Worm (Caenorhabditis elegans) whole organism, mixed stage, embryonic: ENCODE data around the gene flp-21.

Experiments
- M03D4.4 ChIP-seq: sonication (generic microtip); optimal IDR thresholded peaks from 2 replicates; lab custom pipeline; 2017; ENCODE audit warnings: mild to moderate bottlenecking, missing genetic modification characterization, missing compliant biosample characterization
- bed-3 ChIP-seq: fragments of 200-800 bp; sonication (Bioruptor generic); optimal IDR thresholded peaks from 3 replicates; lab custom pipeline; 2018; ENCODE audit warnings: mild to moderate bottlenecking, missing genetic modification characterization, moderate library complexity, missing compliant biosample characterization
- blmp-1 ChIP-seq: fragments of 150-350 bp; optimal IDR thresholded peaks from 2 replicates; lab custom pipeline; 2014; ENCODE audit warnings: missing biosample characterization, missing genetic modification characterization
- ceh-39 ChIP-seq: fragments of 150-350 bp; optimal IDR thresholded peaks from 2 replicates; lab custom pipeline; 2014; ENCODE audit warnings: missing biosample characterization, missing genetic modification characterization
- ceh-43 ChIP-seq: fragments of 200-800 bp; sonication (Bioruptor generic); optimal IDR thresholded peaks from 2 replicates; lab custom pipeline; 2018; ENCODE audit warnings: mild to moderate bottlenecking, missing genetic modification characterization, moderate library complexity, missing compliant biosample characterization
- ceh-83 ChIP-seq: fragments of 200-800 bp; sonication (Bioruptor generic); optimal IDR thresholded peaks from 2 replicates; lab custom pipeline; 2018; ENCODE audit warnings: mild to moderate bottlenecking, missing genetic modification characterization, missing compliant biosample characterization
- ces-1 ChIP-seq: fragments of 150-350 bp; optimal IDR thresholded peaks from 2 replicates; lab custom pipeline; 2014; ENCODE audit warnings: missing biosample characterization, missing genetic modification reagents, missing genetic modification characterization
- cnd-1 ChIP-seq: fragments of 200-800 bp; sonication (Bioruptor generic); optimal IDR thresholded peaks from 2 replicates; lab custom pipeline; 2018; ENCODE audit warnings: mild to moderate bottlenecking, missing genetic modification characterization, missing compliant biosample characterization
- drap-1 ChIP-seq: fragments of 200-800 bp; sonication (Bioruptor generic); optimal IDR thresholded peaks from 3 replicates; lab custom pipeline; 2018; ENCODE audit warnings: mild to moderate bottlenecking, missing genetic modification characterization, missing compliant biosample characterization
- elt-1 ChIP-seq: sonication (generic microtip); optimal IDR thresholded peaks from 2 replicates; lab custom pipeline; 2017; ENCODE audit warnings: missing genetic modification characterization, mild to moderate bottlenecking, missing compliant biosample characterization, antibody characterized with exemption, moderate library complexity, borderline replicate concordance; ENCODE audit not compliant: insufficient read depth
- elt-3 ChIP-seq: fragments of 150-350 bp; optimal IDR thresholded peaks from 2 replicates; lab custom pipeline; 2014; ENCODE audit warnings: missing biosample characterization, missing genetic modification characterization
- flh-1 ChIP-seq: fragments of 200-800 bp; sonication (Bioruptor generic); optimal IDR thresholded peaks from 2 replicates; lab custom pipeline; 2018; ENCODE audit warnings: mild to moderate bottlenecking, missing genetic modification characterization, moderate library complexity, missing compliant biosample characterization
- ham-2 ChIP-seq: fragments of 200-800 bp; sonication (Bioruptor generic); optimal IDR thresholded peaks from 2 replicates; lab custom pipeline; 2018; ENCODE audit warnings: mild to moderate bottlenecking, missing genetic modification characterization, missing compliant biosample characterization
- hlh-1 ChIP-seq: fragments of 150-350 bp; optimal IDR thresholded peaks from 2 replicates; lab custom pipeline; 2014; ENCODE audit warnings: missing biosample characterization, missing genetic modification reagents, missing genetic modification characterization
- lin-13 ChIP-seq: fragments of 150-350 bp; optimal IDR thresholded peaks from 2 replicates; lab custom pipeline; 2014; ENCODE audit warnings: missing biosample characterization, missing genetic modification characterization
- lin-32 ChIP-seq: fragments of 200-800 bp; sonication (Bioruptor generic); optimal IDR thresholded peaks from 2 replicates; lab custom pipeline; 2018; ENCODE audit warnings: mild to moderate bottlenecking, missing genetic modification characterization, missing compliant biosample characterization
- lsy-2 ChIP-seq: fragments of 150-350 bp; optimal IDR thresholded peaks from 2 replicates; lab custom pipeline; 2014; ENCODE audit warnings: missing biosample characterization, missing genetic modification characterization
- mab-5 ChIP-seq: fragments of 150-350 bp; optimal IDR thresholded peaks from 2 replicates; lab custom pipeline; 2014; ENCODE audit warnings: missing biosample characterization, missing genetic modification characterization
- mep-1 ChIP-seq: fragments of 150-350 bp; optimal IDR thresholded peaks from 2 replicates; lab custom pipeline; 2017; ENCODE audit warnings: missing biosample characterization, missing genetic modification reagents, missing genetic modification characterization, inconsistent platforms
- mls-2 ChIP-seq: sonication (generic microtip); optimal IDR thresholded peaks from 2 replicates; lab custom pipeline; 2016; ENCODE audit warnings: mild to moderate bottlenecking, missing genetic modification characterization, moderate library complexity, missing compliant biosample characterization
- nhr-12 ChIP-seq: fragments of 150-350 bp; optimal IDR thresholded peaks from 2 replicates; lab custom pipeline; 2014; ENCODE audit warnings: missing biosample characterization, missing genetic modification characterization
- nhr-2 ChIP-seq: fragments of 150-350 bp; optimal IDR thresholded peaks from 2 replicates; lab custom pipeline; 2014; ENCODE audit warnings: missing biosample characterization, missing genetic modification characterization
- nhr-28 ChIP-seq: fragments of 150-350 bp; optimal IDR thresholded peaks from 2 replicates; lab custom pipeline; 2014; ENCODE audit warnings: missing biosample characterization, missing genetic modification characterization
- nhr-76 ChIP-seq: sonication (generic microtip); optimal IDR thresholded peaks from 2 replicates; lab custom pipeline; 2017; ENCODE audit warnings: missing biosample characterization, missing genetic modification characterization
- pha-4 ChIP-seq: fragments of 150-350 bp; optimal IDR thresholded peaks from 2 replicates; lab custom pipeline; 2018; ENCODE audit warnings: missing biosample characterization, missing genetic modification reagents, missing genetic modification characterization
- sem-2 ChIP-seq: fragments of 200-800 bp; sonication (Bioruptor generic); optimal IDR thresholded peaks from 2 replicates; lab custom pipeline; 2018; ENCODE audit warnings: mild to moderate bottlenecking, missing genetic modification characterization, missing compliant biosample characterization
- snpc-4 ChIP-seq: fragments of 150-350 bp; optimal IDR thresholded peaks from 2 replicates; lab custom pipeline; 2014; ENCODE audit warnings: missing biosample characterization, missing genetic modification characterization
- sptf-1 ChIP-seq: sonication (generic microtip); optimal IDR thresholded peaks from 2 replicates; lab custom pipeline; 2017; ENCODE audit warnings: mild to moderate bottlenecking, missing genetic modification characterization, moderate library complexity, missing compliant biosample characterization
- tbx-8 ChIP-seq: fragments of 200-800 bp; sonication (Bioruptor generic); optimal IDR thresholded peaks from 2 replicates; lab custom pipeline; 2018; ENCODE audit warnings: mild to moderate bottlenecking, missing genetic modification characterization, moderate library complexity, missing compliant biosample characterization
- unc-120 ChIP-seq: sonication (generic microtip); optimal IDR thresholded peaks from 2 replicates; lab custom pipeline; 2017; ENCODE audit warnings: missing genetic modification characterization, missing compliant biosample characterization; ENCODE audit not compliant: poor library complexity, severe bottlenecking
- unc-39 ChIP-seq: fragments of 150-350 bp; optimal IDR thresholded peaks from 2 replicates; lab custom pipeline; 2014; ENCODE audit warnings: missing biosample characterization, missing genetic modification characterization
- unc-62 ChIP-seq: fragments of 150-350 bp; optimal IDR thresholded peaks from 2 replicates; lab custom pipeline; 2014; ENCODE audit warnings: missing biosample characterization, missing genetic modification reagents, missing genetic modification characterization
- zip-8 ChIP-seq: fragments of 150-350 bp; optimal IDR thresholded peaks from 2 replicates; lab custom pipeline; 2014; ENCODE audit warnings: missing biosample characterization, missing genetic modification characterization
- ztf-11 ChIP-seq: fragments of 150-350 bp; optimal IDR thresholded peaks from 2 replicates; lab custom pipeline; 2014; ENCODE audit warnings: missing biosample characterization, missing genetic modification characterization

Gene flp-21

ce11 chrV:7770961-7771360 lies 22.2 kb upstream of the flp-21 start, which contains the start of gene frpr-3:
Gene frpr-3, plus strand, starts transcription at chrV:7771261.
- TF ChIP-seq M03D4.4 (tag; lab: Kevin White, UChicago) (no peak), cnd-1 (tag; lab: Kevin White, UChicago) (no peak), zip-8 (no peak), sptf-1 (tag; lab: Kevin White, UChicago) (no peak), pha-4 (tag; lab: Kevin White, UChicago) (no peak), blmp-1 (no peak), sem-2 (GFP tag; lab: Kevin White, UChicago) (no peak), lsy-2 (no peak), ztf-11 (tag; lab: Kevin White, UChicago) (no peak)

- no peak for TF ChIP-seq unc-39
- TF ChIP-seq nhr-76 (tag; lab: Kevin White, UChicago): no peak
- no peak for TF ChIP-seq elt-3 (tag; lab: Kevin White, UChicago)
- no peak for TF ChIP-seq blmp-1
- TF ChIP-seq sptf-1 (tag; lab: Kevin White, UChicago): no peak
- no peak for TF ChIP-seq mab-5 (tag; lab: Kevin White, UChicago)
These were observed 19.5 kb upstream of the flp-21 start for ce11 chrV:7773647-7774046.

ce11 chrV:7774143-7774595 lies 19.0 kb upstream of the flp-21 start, which contains the start of gene grl-10:
Gene grl-10, plus strand, starts transcription at chrV:7774545.
- TF ChIP-seq snpc-4 (tag; lab: Kevin White, UChicago): no peak
- TF ChIP-seq flh-1 (GFP tag; lab: Kevin White, UChicago): no peak
- TF ChIP-seq hlh-1 (tag; lab: Kevin White, UChicago): no peak
- TF ChIP-seq unc-39: no peak
- no peak for TF ChIP-seq nhr-76 (tag; lab: Kevin White, UChicago)
- TF ChIP-seq ces-1 (GFP tag; lab: Kevin White, UChicago): no peak
- peak; percentile 28 for TF ChIP-seq ham-2 (GFP tag; lab: Kevin White, UChicago)
- no peak for TF ChIP-seq blmp-1
- no peak for TF ChIP-seq ceh-83 (GFP tag; lab: Kevin White, UChicago)
- no peak for TF ChIP-seq ceh-43 (GFP tag; lab: Kevin White, UChicago)
- peak; percentile 70 for TF ChIP-seq elt-1 (tag; lab: Kevin White, UChicago)

DNA sequence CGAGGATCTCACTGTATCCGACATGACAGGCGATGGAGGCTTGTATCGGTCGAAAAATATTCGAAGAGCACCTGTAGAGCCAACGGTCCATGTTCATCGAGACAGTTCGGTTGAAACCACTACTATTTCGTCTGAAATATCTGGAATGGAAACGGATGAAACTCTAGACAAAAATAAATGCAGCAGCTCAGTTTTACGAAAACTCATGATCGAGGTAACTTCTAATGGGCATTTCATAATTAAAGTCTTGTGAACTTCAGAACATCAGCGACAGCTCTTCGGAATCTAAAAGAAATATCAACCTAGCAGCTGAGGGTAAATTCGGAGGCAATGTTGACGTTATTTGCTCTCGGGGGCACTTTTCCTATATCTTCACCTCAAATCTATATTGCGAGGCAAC lies 17.9 kb upstream of the flp-21 start:
- TF ChIP-seq elt-3 (tag; lab: Kevin White, UChicago) (no peak), ham-2 (GFP tag; lab: Kevin White, UChicago) (no peak), elt-1 (tag; lab: Kevin White, UChicago) (no peak), sem-2 (GFP tag; lab: Kevin White, UChicago) (no peak), lin-13 (tag; lab: Kevin White, UChicago) (no peak), nhr-12 (tag; lab: Kevin White, UChicago) (no peak), drap-1 (GFP tag; lab: Kevin White, UChicago) (no peak), unc-62 (GFP tag; lab: Kevin White, UChicago) (no peak), mls-2 (tag; lab: Kevin White, UChicago) (no peak), mep-1 (tag; lab: Kevin White, UChicago) (no peak), mab-5 (tag; lab: Kevin White, UChicago) (no peak), sptf-1 (tag; lab: Kevin White, UChicago) (no peak), tbx-8 (no peak), nhr-28 (tag; lab: Kevin White, UChicago) (no peak), ceh-83 (GFP tag; lab: Kevin White, UChicago) (no peak), ceh-39 (no peak), ztf-11 (tag; lab: Kevin White, UChicago) (no peak)

ce11 chrV:7776029-7776628 lies 17.0 kb upstream of the flp-21 start, which contains the start of the genes rpl-39 and rps-30:
Gene rpl-39, minus strand, starts transcription at chrV:7776079.
Gene rps-30, plus strand, starts transcription at chrV:7776578.
- TF ChIP-seq sptf-1 (tag; lab: Kevin White, UChicago) (peak; percentile 64), nhr-2 (tag; lab: Kevin White, UChicago) (no peak), M03D4.4 (tag; lab: Kevin White, UChicago) (no peak), elt-1 (tag; lab: Kevin White, UChicago) (no peak), unc-62 (GFP tag; lab: Kevin White, UChicago) (peak; percentile 19), nhr-12 (tag; lab: Kevin White, UChicago) (no peak), nhr-76 (tag; lab: Kevin White, UChicago) (no peak), unc-120 (tag; lab: Kevin White, UChicago) (peak; percentile 24), ceh-43 (GFP tag; lab: Kevin White, UChicago) (no peak), cnd-1 (tag; lab: Kevin White, UChicago) (no peak), nhr-28 (tag; lab: Kevin White, UChicago) (no peak), drap-1 (GFP tag; lab: Kevin White, UChicago) (no peak), ceh-39 (peak; percentile 79), lin-13 (tag; lab: Kevin White, UChicago) (peak; percentile 75), blmp-1 (no peak), sem-2 (GFP tag; lab: Kevin White, UChicago) (no peak), mls-2 (tag; lab: Kevin White, UChicago) (peak; percentile 31), lsy-2 (peak; percentile 85), tbx-8 (no peak), bed-3 (no peak), snpc-4 (tag; lab: Kevin White, UChicago) (no peak), ztf-11 (tag; lab: Kevin White, UChicago) (peak; percentile 8), hlh-1 (tag; lab: Kevin White, UChicago) (peak; percentile 56), flh-1 (GFP tag; lab: Kevin White, UChicago) (no peak), mep-1 (tag; lab: Kevin White, UChicago) (peak; percentile 91), unc-39 (no peak), zip-8 (no peak), lin-32 (no peak), ces-1 (GFP tag; lab: Kevin White, UChicago) (peak; percentile 70), ceh-83 (GFP tag; lab: Kevin White, UChicago) (no peak), elt-3 (tag; lab: Kevin White, UChicago) (no peak), pha-4 (tag; lab: Kevin White, UChicago) (peak; percentile 85), mab-5 (tag; lab: Kevin White, UChicago) (no peak), ham-2 (GFP tag; lab: Kevin White, UChicago) (peak; percentile 54)
